Worm (Caenorhabditis elegans): ENCODE data around the gene C35B1.4.

Gene C35B1.4

ce11 chrIV:4079514-4079913, at the start of gene C35B1.4:
Gene C35B1.4 (plus strand): TSS chrIV:4079814.
- TF ChIP-seq ref-1 (GFP tag; conservative IDR thresholded peaks at IDR 0.05) (no peak), tab-1 (GFP tag; IDR thresholded peaks at IDR 0.05) (no peak), cog-1 (tag; optimal IDR thresholded peaks at IDR 0.05) (no peak)

ce11 chrIV:4030917-4031599, 48.6 kb upstream of the C35B1.4 start:
- TF ChIP-seq tab-1 (GFP tag; IDR thresholded peaks at IDR 0.05): no peak
- no peak for TF ChIP-seq ztf-29 (GFP tag; IDR thresholded peaks at IDR 0.05)
- TF ChIP-seq ztf-23 (GFP tag; IDR thresholded peaks at IDR 0.05): no peak
- TF ChIP-seq med-1 (GFP tag; optimal IDR thresholded peaks at IDR 0.05; ENCODE audit: insufficient read depth): no peak
- TF ChIP-seq ref-1 (GFP tag; conservative IDR thresholded peaks at IDR 0.05): no peak
- TF ChIP-seq flt-1 (GFP tag; IDR thresholded peaks at IDR 0.05): no peak

- TF ChIP-seq klf-2 (GFP tag; conservative IDR thresholded peaks at IDR 0.05) (no peak), cog-1 (tag; optimal IDR thresholded peaks at IDR 0.05) (no peak), flt-1 (GFP tag; IDR thresholded peaks at IDR 0.05) (no peak), ref-1 (GFP tag; conservative IDR thresholded peaks at IDR 0.05) (no peak), T22C8.4 (GFP tag; IDR thresholded peaks at IDR 0.05) (no peak), ztf-29 (GFP tag; IDR thresholded peaks at IDR 0.05) (no peak), ztf-23 (GFP tag; IDR thresholded peaks at IDR 0.05) (no peak), med-1 (GFP tag; optimal IDR thresholded peaks at IDR 0.05; ENCODE audit: insufficient read depth) (no peak), tab-1 (GFP tag; IDR thresholded peaks at IDR 0.05) (no peak)
These were observed 47.3 kb upstream of the C35B1.4 start for ce11 chrIV:4032350-4032749.

ce11 chrIV:4033490-4033889, 46.1 kb upstream of the C35B1.4 start:
- TF ChIP-seq cog-1 (tag; optimal IDR thresholded peaks at IDR 0.05) (no peak), klf-2 (GFP tag; conservative IDR thresholded peaks at IDR 0.05) (no peak), ztf-29 (GFP tag; IDR thresholded peaks at IDR 0.05) (no peak), med-1 (GFP tag; optimal IDR thresholded peaks at IDR 0.05; ENCODE audit: insufficient read depth) (no peak), T22C8.4 (GFP tag; IDR thresholded peaks at IDR 0.05) (no peak), flt-1 (GFP tag; IDR thresholded peaks at IDR 0.05) (no peak), ref-1 (GFP tag; conservative IDR thresholded peaks at IDR 0.05) (no peak), ztf-23 (GFP tag; IDR thresholded peaks at IDR 0.05) (no peak), tab-1 (GFP tag; IDR thresholded peaks at IDR 0.05) (no peak)

ce11 chrIV:4034883-4035282, 44.7 kb upstream of the C35B1.4 start, which contains the start of gene hlh-30:
Gene hlh-30 (minus strand): TSS chrIV:4034951.
- TF ChIP-seq flt-1 (GFP tag; IDR thresholded peaks at IDR 0.05) (0 out of 2 replicates have a peak, but pooled peaks have one; percentile 16), med-1 (GFP tag; optimal IDR thresholded peaks at IDR 0.05; ENCODE audit: insufficient read depth) (no peak)

ce11 chrIV:4039984-4040383, 39.6 kb upstream of the C35B1.4 start, which contains the start of gene F35F11.2:
Gene F35F11.2 (plus strand): TSS chrIV:4040284.
- TF ChIP-seq T22C8.4 (GFP tag; IDR thresholded peaks at IDR 0.05) (no peak), ztf-23 (GFP tag; IDR thresholded peaks at IDR 0.05) (no peak), cog-1 (tag; optimal IDR thresholded peaks at IDR 0.05) (no peak), flt-1 (GFP tag; IDR thresholded peaks at IDR 0.05) (no peak), klf-2 (GFP tag; conservative IDR thresholded peaks at IDR 0.05) (no peak), ztf-29 (GFP tag; IDR thresholded peaks at IDR 0.05) (no peak), tab-1 (GFP tag; IDR thresholded peaks at IDR 0.05) (no peak), med-1 (GFP tag; optimal IDR thresholded peaks at IDR 0.05; ENCODE audit: insufficient read depth) (no peak), ref-1 (GFP tag; conservative IDR thresholded peaks at IDR 0.05) (no peak)

- no peak for TF ChIP-seq tab-1 (GFP tag; IDR thresholded peaks at IDR 0.05)
- no peak for TF ChIP-seq med-1 (GFP tag; optimal IDR thresholded peaks at IDR 0.05; ENCODE audit: insufficient read depth)
- TF ChIP-seq cog-1 (tag; optimal IDR thresholded peaks at IDR 0.05): no peak
- TF ChIP-seq ztf-29 (GFP tag; IDR thresholded peaks at IDR 0.05): no peak
- no peak for TF ChIP-seq ztf-23 (GFP tag; IDR thresholded peaks at IDR 0.05)
- no peak for TF ChIP-seq klf-2 (GFP tag; conservative IDR thresholded peaks at IDR 0.05)
- no peak for TF ChIP-seq flt-1 (GFP tag; IDR thresholded peaks at IDR 0.05)
- no peak for TF ChIP-seq T22C8.4 (GFP tag; IDR thresholded peaks at IDR 0.05)
- no peak for TF ChIP-seq ref-1 (GFP tag; conservative IDR thresholded peaks at IDR 0.05)
These were observed 38.6 kb upstream of the C35B1.4 start for ce11 chrIV:4041006-4041405.

ce11 chrIV:4042274-4042673, 37.3 kb upstream of the C35B1.4 start, which contains the start of gene cdc-73:
Gene cdc-73 (plus strand): TSS chrIV:4042575.
- TF ChIP-seq tab-1 (GFP tag; IDR thresholded peaks at IDR 0.05) (no peak), ztf-23 (GFP tag; IDR thresholded peaks at IDR 0.05) (peak; percentile 60; the same call in 1 of the 2 replicates)

ce11 chrIV:4047628-4048027, 32.0 kb upstream of the C35B1.4 start:
- TF ChIP-seq tab-1 (GFP tag; IDR thresholded peaks at IDR 0.05): no peak
- TF ChIP-seq med-1 (GFP tag; optimal IDR thresholded peaks at IDR 0.05; ENCODE audit: insufficient read depth): no peak
- no peak for TF ChIP-seq T22C8.4 (GFP tag; IDR thresholded peaks at IDR 0.05)
- TF ChIP-seq cog-1 (tag; optimal IDR thresholded peaks at IDR 0.05): no peak
- TF ChIP-seq flt-1 (GFP tag; IDR thresholded peaks at IDR 0.05): no peak
- TF ChIP-seq klf-2 (GFP tag; conservative IDR thresholded peaks at IDR 0.05): no peak
- no peak for TF ChIP-seq ztf-29 (GFP tag; IDR thresholded peaks at IDR 0.05)
- no peak for TF ChIP-seq ref-1 (GFP tag; conservative IDR thresholded peaks at IDR 0.05)
- TF ChIP-seq ztf-23 (GFP tag; IDR thresholded peaks at IDR 0.05): no peak

- TF ChIP-seq flt-1 (GFP tag; IDR thresholded peaks at IDR 0.05) (peak; percentile 72; the same call in 1 of the 2 replicates), ztf-23 (GFP tag; IDR thresholded peaks at IDR 0.05) (0 out of 2 replicates have a peak, but pooled peaks have one; percentile 31), T22C8.4 (GFP tag; IDR thresholded peaks at IDR 0.05) (no peak), cog-1 (tag; optimal IDR thresholded peaks at IDR 0.05) (peak; percentile 52)
These were observed 30.1 kb upstream of the C35B1.4 start, which contains the start of gene pcn-1 for ce11 chrIV:4049398-4049998. Gene pcn-1 (minus strand): TSS chrIV:4049448.
